Worm (Caenorhabditis elegans) whole organism, midembryonic: ENCODE results near the gene Y55B1AR.4.

ENCODE experiments used
- T22C8.4 ChIP-seq: fragments of 200-800 bp; sonication (Bioruptor generic); IDR thresholded peaks from 2 replicates; pipeline ENCODE4 v1.3.6; 2022; ENCODE audit warnings: missing genetic modification characterization, missing compliant biosample characterization
- flt-1 ChIP-seq: fragments of 200-800 bp; sonication (Bioruptor generic); IDR thresholded peaks from 2 replicates; pipeline ENCODE4 v1.3.6; 2022; ENCODE audit warnings: missing genetic modification characterization, missing compliant biosample characterization
- klf-2 ChIP-seq: fragments of 200-800 bp; sonication (Bioruptor generic); conservative IDR thresholded peaks from 2 replicates; pipeline ENCODE4 v1.3.6; 2022; ENCODE audit warnings: missing genetic modification reagents, missing genetic modification characterization, missing compliant biosample characterization
- ref-1 ChIP-seq: fragments of 200-800 bp; sonication (Bioruptor generic); conservative IDR thresholded peaks from 2 replicates; pipeline ENCODE4 v1.3.6; 2022; ENCODE audit warnings: missing genetic modification reagents, missing genetic modification characterization, missing compliant biosample characterization

DNA sequence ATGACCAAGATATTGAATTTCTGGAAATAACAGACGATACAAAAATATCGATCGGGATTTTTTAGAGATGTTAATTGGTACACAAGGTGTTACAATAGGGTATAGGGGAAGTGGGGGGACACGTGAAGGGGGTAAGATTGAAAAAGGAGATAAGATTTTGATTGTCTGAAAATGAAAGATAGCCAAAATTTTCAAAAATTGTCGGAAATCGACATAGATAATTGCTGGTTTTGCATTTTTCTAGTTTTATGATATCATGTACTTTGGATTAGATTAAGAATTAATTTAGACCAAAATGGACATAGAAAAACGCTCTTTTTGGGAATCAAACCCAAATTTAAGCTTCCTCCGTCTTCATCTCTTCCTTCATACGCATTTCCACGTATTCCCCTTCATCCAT lies 22.5 kb upstream of the Y55B1AR.4 start, which contains the start of gene T19C3.5:
- TF ChIP-seq flt-1 (no peak), klf-2 (GFP tag; lab: Robert Waterston, UW) (no peak), T22C8.4 (no peak), ref-1 (no peak)
